Fruit fly (Drosophila melanogaster) whole organism, prepupa: ENCODE measurements around the gene Drs.
A peak's percentile ranks its signal among the peaks of the same experiment; 100 is the strongest.

Source experiments
- Blimp-1 ChIP-seq: fragments of 200-800 bp; sonication (Bioruptor generic); optimal IDR thresholded peaks from 3 replicates; lab custom pipeline; 2017; ENCODE audit warnings: missing biosample characterization, missing genetic modification characterization, mild to moderate bottlenecking, moderate library complexity, missing genetic modification reagents
- CG10631 ChIP-seq: fragments of 200-800 bp; sonication (Bioruptor generic); optimal IDR thresholded peaks from 2 replicates; lab custom pipeline; 2016; ENCODE audit warnings: missing biosample characterization, missing genetic modification characterization
- CG10669 ChIP-seq: fragments of 200-800 bp; sonication (Bioruptor generic); optimal IDR thresholded peaks from 3 replicates; lab custom pipeline; 2018; ENCODE audit warnings: missing biosample characterization, mild to moderate bottlenecking, missing genetic modification characterization, moderate library complexity
- CG11294 ChIP-seq: fragments of 200-800 bp; sonication (Bioruptor generic); IDR thresholded peaks from 2 replicates; pipeline ENCODE4 v1.3.6; 2022; ENCODE audit warnings: missing biosample characterization, missing genetic modification characterization
- CG11762 ChIP-seq: fragments of 200-800 bp; sonication (Bioruptor generic); optimal IDR thresholded peaks from 3 replicates; lab custom pipeline; 2016; ENCODE audit warnings: missing biosample characterization, missing genetic modification characterization; ENCODE audit not compliant: insufficient read depth
- CG11902 ChIP-seq: fragments of 200-800 bp; sonication (Bioruptor generic); optimal IDR thresholded peaks from 3 replicates; lab custom pipeline; 2016; ENCODE audit warnings: missing biosample characterization, missing genetic modification characterization
- CG1621 ChIP-seq: fragments of 200-800 bp; sonication (Bioruptor generic); optimal IDR thresholded peaks from 3 replicates; lab custom pipeline; 2018; ENCODE audit warnings: missing biosample characterization, mild to moderate bottlenecking, missing genetic modification characterization
- CG16779 ChIP-seq: fragments of 200-800 bp; sonication (Bioruptor generic); optimal IDR thresholded peaks from 3 replicates; lab custom pipeline; 2017; ENCODE audit warnings: missing biosample characterization, mild to moderate bottlenecking, missing genetic modification characterization
- CG3032 ChIP-seq: fragments of 200-800 bp; optimal IDR thresholded peaks from 2 replicates; lab custom pipeline; 2019; ENCODE audit warnings: missing biosample characterization, mild to moderate bottlenecking, missing genetic modification characterization, moderate library complexity
- CG31627 ChIP-seq: fragments of 200-800 bp; sonication (Bioruptor generic); optimal IDR thresholded peaks from 3 replicates; lab custom pipeline; 2016; ENCODE audit warnings: missing biosample characterization, missing genetic modification characterization
- CG3919 ChIP-seq: fragments of 200-800 bp; sonication (Bioruptor generic); optimal IDR thresholded peaks from 3 replicates; lab custom pipeline; 2016; ENCODE audit warnings: missing biosample characterization, missing genetic modification characterization
- CG6163 ChIP-seq: fragments of 200-800 bp; sonication (Bioruptor generic); IDR thresholded peaks from 3 replicates; pipeline ENCODE4 v1.3.6; 2022; ENCODE audit warnings: missing biosample characterization, missing genetic modification characterization
- CG6276 ChIP-seq: fragments of 200-800 bp; sonication (Bioruptor generic); optimal IDR thresholded peaks from 2 replicates; lab custom pipeline; 2017; ENCODE audit warnings: missing biosample characterization, mild to moderate bottlenecking, missing genetic modification characterization
- CG6808 ChIP-seq: fragments of 200-800 bp; sonication (Bioruptor generic); optimal IDR thresholded peaks from 3 replicates; lab custom pipeline; 2017; ENCODE audit warnings: missing biosample characterization, missing genetic modification characterization, mild to moderate bottlenecking, moderate library complexity, missing genetic modification reagents
- CG6854 ChIP-seq: fragments of 200-800 bp; sonication (Bioruptor generic); optimal IDR thresholded peaks from 2 replicates; lab custom pipeline; 2017; ENCODE audit warnings: missing biosample characterization, mild to moderate bottlenecking, missing genetic modification characterization
- CG8119 ChIP-seq: fragments of 200-800 bp; sonication (Bioruptor generic); IDR thresholded peaks from 3 replicates; pipeline ENCODE4 v1.3.6; 2022; ENCODE audit warnings: missing biosample characterization, missing genetic modification characterization
- CG8319 ChIP-seq: fragments of 200-800 bp; sonication (Bioruptor generic); optimal IDR thresholded peaks from 3 replicates; lab custom pipeline; 2016; ENCODE audit warnings: missing biosample characterization, missing genetic modification characterization
- CG8632 ChIP-seq: fragments of 200-800 bp; sonication (Bioruptor generic); optimal IDR thresholded peaks from 3 replicates; lab custom pipeline; 2016; ENCODE audit warnings: missing biosample characterization, missing genetic modification characterization
- CG9139 ChIP-seq: fragments of 200-800 bp; sonication (Bioruptor generic); optimal IDR thresholded peaks from 3 replicates; lab custom pipeline; 2017; ENCODE audit warnings: missing biosample characterization, mild to moderate bottlenecking, missing genetic modification characterization
- Eip78C ChIP-seq: fragments of 200-800 bp; sonication (Bioruptor generic); peaks from one replicate; lab custom pipeline; 2016; ENCODE audit warnings: missing biosample characterization, missing genetic modification characterization
- Eip93F ChIP-seq: fragments of 200-800 bp; sonication (Bioruptor generic); optimal IDR thresholded peaks from 2 replicates; lab custom pipeline; 2016; ENCODE audit warnings: missing biosample characterization, mild to moderate bottlenecking, missing genetic modification characterization
- Gug ChIP-seq: fragments of 200-800 bp; sonication (Bioruptor generic); IDR thresholded peaks from 2 replicates; pipeline ENCODE4 v1.3.6; 2022; ENCODE audit warnings: missing biosample characterization, missing genetic modification characterization
- Hr38 ChIP-seq: sonication (Bioruptor generic); optimal IDR thresholded peaks from 2 replicates; lab custom pipeline; 2016; ENCODE audit warnings: missing biosample characterization, missing genetic modification characterization
- Hr39 ChIP-seq: fragments of 200-800 bp; sonication (Bioruptor generic); optimal IDR thresholded peaks from 2 replicates; lab custom pipeline; 2016; ENCODE audit warnings: missing biosample characterization, missing genetic modification characterization
- Hr4 ChIP-seq: fragments of 200-800 bp; sonication (Bioruptor generic); optimal IDR thresholded peaks from 3 replicates; lab custom pipeline; 2016; ENCODE audit warnings: missing biosample characterization, missing genetic modification characterization
- Lpt ChIP-seq: fragments of 200-800 bp; sonication (Bioruptor generic); optimal IDR thresholded peaks from 3 replicates; lab custom pipeline; 2016; ENCODE audit warnings: missing biosample characterization, missing genetic modification characterization
- Met ChIP-seq: fragments of 200-800 bp; sonication (Bioruptor generic); optimal IDR thresholded peaks from 3 replicates; lab custom pipeline; 2016; ENCODE audit warnings: missing biosample characterization, missing genetic modification characterization
- OdsH ChIP-seq: fragments of 200-800 bp; sonication (Bioruptor generic); optimal IDR thresholded peaks from 3 replicates; lab custom pipeline; 2016; ENCODE audit warnings: missing biosample characterization, missing genetic modification characterization
- Smox ChIP-seq: fragments of 200-800 bp; sonication (Bioruptor generic); optimal IDR thresholded peaks from 3 replicates; lab custom pipeline; 2016; ENCODE audit warnings: missing biosample characterization, missing genetic modification characterization
- Sox14 ChIP-seq: fragments of 200-800 bp; sonication (Bioruptor generic); optimal IDR thresholded peaks from 3 replicates; lab custom pipeline; 2016; ENCODE audit warnings: missing biosample characterization, missing genetic modification characterization
- Sox15 ChIP-seq: fragments of 200-800 bp; sonication (Bioruptor generic); optimal IDR thresholded peaks from 3 replicates; lab custom pipeline; 2016; ENCODE audit warnings: missing biosample characterization, missing genetic modification characterization
- achi ChIP-seq: fragments of 200-800 bp; sonication (Bioruptor generic); optimal IDR thresholded peaks from 3 replicates; lab custom pipeline; 2016; ENCODE audit warnings: missing biosample characterization, missing genetic modification characterization
- acj6 ChIP-seq: fragments of 200-800 bp; sonication (Bioruptor generic); optimal IDR thresholded peaks from 3 replicates; lab custom pipeline; 2016; ENCODE audit warnings: missing biosample characterization, missing genetic modification characterization
- dac ChIP-seq: fragments of 200-800 bp; sonication (Bioruptor generic); optimal IDR thresholded peaks from 2 replicates; lab custom pipeline; 2017; ENCODE audit warnings: missing biosample characterization, mild to moderate bottlenecking, missing genetic modification characterization
- dsx ChIP-seq: fragments of 200-800 bp; optimal IDR thresholded peaks from 3 replicates; lab custom pipeline; 2019; ENCODE audit warnings: missing biosample characterization, mild to moderate bottlenecking, missing genetic modification characterization, moderate library complexity; ENCODE audit not compliant: poor library complexity, severe bottlenecking
- eg ChIP-seq: fragments of 200-800 bp; sonication (Bioruptor generic); IDR thresholded peaks from 3 replicates; pipeline ENCODE4 v1.3.6; 2022; ENCODE audit warnings: missing biosample characterization, missing genetic modification characterization
- esn ChIP-seq: fragments of 200-800 bp; sonication (Bioruptor generic); optimal IDR thresholded peaks from 2 replicates; lab custom pipeline; 2016; ENCODE audit warnings: missing biosample characterization, mild to moderate bottlenecking, missing genetic modification characterization, moderate library complexity
- fd59A ChIP-seq: fragments of 200-800 bp; sonication (Bioruptor generic); optimal IDR thresholded peaks from 2 replicates; lab custom pipeline; 2017; ENCODE audit warnings: missing biosample characterization, mild to moderate bottlenecking, missing genetic modification characterization, missing genetic modification reagents
- fkh ChIP-seq: fragments of 200-800 bp; sonication (Bioruptor generic); optimal IDR thresholded peaks from 3 replicates; lab custom pipeline; 2017; ENCODE audit warnings: missing biosample characterization, mild to moderate bottlenecking, missing genetic modification characterization, moderate library complexity
- lz ChIP-seq: fragments of 200-800 bp; sonication (Bioruptor generic); optimal IDR thresholded peaks from 3 replicates; lab custom pipeline; 2016; ENCODE audit warnings: missing biosample characterization, missing genetic modification characterization
- net ChIP-seq: fragments of 200-800 bp; sonication (Bioruptor generic); optimal IDR thresholded peaks from 3 replicates; lab custom pipeline; 2016; ENCODE audit warnings: missing biosample characterization, missing genetic modification characterization
- salr ChIP-seq, 2 experiments: fragments of 200-800 bp; sonication (Bioruptor generic); optimal IDR thresholded peaks; 3 replicates each; lab custom pipeline; 2016 to 2018; ENCODE audit warnings: missing biosample characterization in 2 of 2, missing genetic modification characterization in 2 of 2, mild to moderate bottlenecking in 1 of 2
- spab ChIP-seq: fragments of 200-800 bp; sonication (Bioruptor generic); optimal IDR thresholded peaks from 2 replicates; lab custom pipeline; 2017; ENCODE audit warnings: missing biosample characterization, mild to moderate bottlenecking, missing genetic modification characterization, missing genetic modification reagents
- ss ChIP-seq, 2 experiments: fragments of 200-800 bp; sonication (Bioruptor generic); optimal IDR thresholded peaks; 2 replicates in 1 of 2; 3 replicates in 1 of 2; lab custom pipeline; 2017 to 2018; ENCODE audit warnings: mild to moderate bottlenecking in 2 of 2, missing biosample characterization in 2 of 2, missing genetic modification characterization in 2 of 2, moderate library complexity in 1 of 2
- topi ChIP-seq: fragments of 200-800 bp; sonication (Bioruptor generic); optimal IDR thresholded peaks from 3 replicates; lab custom pipeline; 2016; ENCODE audit warnings: missing biosample characterization, missing genetic modification characterization
- vri ChIP-seq: fragments of 200-800 bp; sonication (Bioruptor generic); optimal IDR thresholded peaks from 3 replicates; lab custom pipeline; 2016; ENCODE audit warnings: missing biosample characterization, mild to moderate bottlenecking, missing genetic modification characterization

The Drs gene

dm6 chr3L:3377965-3378292 is 8.6 kb downstream of the Drs start, which contains the start of gene Ids (continued):
- TF ChIP-seq Smox (GFP tag; lab: Kevin White, UChicago) (peak; percentile 85), salr (GFP tag; optimal IDR thresholded peaks at IDR 0.05; lab: Kevin White, UChicago) (peak in 1 of 2 experiments; percentile 5), Hr39 (GFP tag; lab: Kevin White, UChicago) (peak; percentile 78), spab (GFP tag; lab: Kevin White, UChicago) (no peak), esn (GFP tag; lab: Kevin White, UChicago) (peak; percentile 85), CG11902 (peak; percentile 51), eg (GFP tag; lab: Robert Waterston, UW) (peak; percentile 81), Blimp-1 (GFP tag; lab: Kevin White, UChicago) (peak; percentile 63), Met (peak; percentile 85), Hr38 (GFP tag; lab: Kevin White, UChicago) (no peak), vri (GFP tag; lab: Kevin White, UChicago) (peak; percentile 70), dsx (GFP tag; lab: Kevin White, UChicago) (peak; percentile 70), CG6276 (GFP tag; lab: Kevin White, UChicago) (no peak), CG11294 (peak; percentile 51), CG10669 (GFP tag; lab: Kevin White, UChicago) (no peak)

dm6 chr3L:3380225-3381043 is 11.1 kb downstream of the Drs start:
- TF ChIP-seq OdsH (GFP tag; lab: Kevin White, UChicago) (peak; percentile 53), salr (GFP tag; optimal IDR thresholded peaks at IDR 0.05; lab: Kevin White, UChicago) (no peak), acj6 (GFP tag; lab: Kevin White, UChicago) (peak; percentile 19), net (GFP tag; lab: Kevin White, UChicago) (peak; percentile 24), CG11902 (no peak), Sox15 (GFP tag; lab: Kevin White, UChicago) (peak; percentile 33), fd59A (GFP tag; lab: Kevin White, UChicago) (no peak), CG8119 (GFP tag; lab: Robert Waterston, UW) (peak; percentile 83), Hr39 (GFP tag; lab: Kevin White, UChicago) (peak; percentile 48), CG10631 (no peak), CG3032 (peak; percentile 8), fkh (GFP tag; lab: Kevin White, UChicago) (no peak), CG8319 (GFP tag; lab: Kevin White, UChicago) (no peak), CG11294 (peak; percentile 32; the same call in 1 of the 2 replicates), dsx (GFP tag; lab: Kevin White, UChicago) (no peak), lz (GFP tag; lab: Kevin White, UChicago) (peak; percentile 12), Lpt (peak; percentile 56), achi (GFP tag; lab: Kevin White, UChicago) (peak; percentile 51), Gug (peak; percentile 59), CG31627 (GFP tag; lab: Kevin White, UChicago) (peak; percentile 31), Met (peak; percentile 52), ss (GFP tag; optimal IDR thresholded peaks at IDR 0.05; lab: Kevin White, UChicago) (peak in 1 of 2 experiments; percentile 77), Sox14 (peak; percentile 25), CG9139 (GFP tag; lab: Kevin White, UChicago) (peak; percentile 5), Hr4 (peak; percentile 87), CG3919 (peak; percentile 53), Blimp-1 (GFP tag; lab: Kevin White, UChicago) (peak; percentile 47), topi (peak; percentile 38), CG11762 (GFP tag; lab: Kevin White, UChicago) (peak; percentile 8), vri (GFP tag; lab: Kevin White, UChicago) (no peak), CG1621 (no peak), eg (GFP tag; lab: Robert Waterston, UW) (peak; percentile 73), CG6854 (GFP tag; lab: Kevin White, UChicago) (no peak), CG16779 (tag; lab: Kevin White, UChicago) (no peak), CG8632 (GFP tag; lab: Kevin White, UChicago) (peak; percentile 0), CG6276 (GFP tag; lab: Kevin White, UChicago) (peak; percentile 76), CG6808 (GFP tag; lab: Kevin White, UChicago) (no peak), Smox (GFP tag; lab: Kevin White, UChicago) (peak; percentile 8), CG6163 (GFP tag; lab: Robert Waterston, UW) (peak; percentile 62; the same call in 2 of the 3 replicates), dac (GFP tag; lab: Kevin White, UChicago) (peak; percentile 61), Eip93F (GFP tag; lab: Kevin White, UChicago) (no peak), Eip78C (GFP tag; lab: Kevin White, UChicago) (peak; percentile 91)
